Fruit fly (Drosophila melanogaster) whole organism, prepupa: Measurements from ENCODE around the gene CG31229.

ENCODE experiments used
- CG1621 ChIP-seq: fragments of 200-800 bp; sonication (Bioruptor generic); optimal IDR thresholded peaks from 3 replicates; lab custom pipeline; 2018; ENCODE audit warnings: missing biosample characterization, mild to moderate bottlenecking, missing genetic modification characterization
- CG34406 ChIP-seq: fragments of 200-800 bp; sonication (Bioruptor generic); optimal IDR thresholded peaks from 3 replicates; lab custom pipeline; 2016; ENCODE audit warnings: missing biosample characterization, missing genetic modification characterization
- CG6854 ChIP-seq: fragments of 200-800 bp; sonication (Bioruptor generic); optimal IDR thresholded peaks from 2 replicates; lab custom pipeline; 2017; ENCODE audit warnings: missing biosample characterization, mild to moderate bottlenecking, missing genetic modification characterization
- CG9139 ChIP-seq: fragments of 200-800 bp; sonication (Bioruptor generic); optimal IDR thresholded peaks from 3 replicates; lab custom pipeline; 2017; ENCODE audit warnings: missing biosample characterization, mild to moderate bottlenecking, missing genetic modification characterization
- OdsH ChIP-seq: fragments of 200-800 bp; sonication (Bioruptor generic); optimal IDR thresholded peaks from 3 replicates; lab custom pipeline; 2016; ENCODE audit warnings: missing biosample characterization, missing genetic modification characterization
- dsx ChIP-seq: fragments of 200-800 bp; optimal IDR thresholded peaks from 3 replicates; lab custom pipeline; 2019; ENCODE audit warnings: missing biosample characterization, mild to moderate bottlenecking, missing genetic modification characterization, moderate library complexity; ENCODE audit not compliant: poor library complexity, severe bottlenecking

DNA sequence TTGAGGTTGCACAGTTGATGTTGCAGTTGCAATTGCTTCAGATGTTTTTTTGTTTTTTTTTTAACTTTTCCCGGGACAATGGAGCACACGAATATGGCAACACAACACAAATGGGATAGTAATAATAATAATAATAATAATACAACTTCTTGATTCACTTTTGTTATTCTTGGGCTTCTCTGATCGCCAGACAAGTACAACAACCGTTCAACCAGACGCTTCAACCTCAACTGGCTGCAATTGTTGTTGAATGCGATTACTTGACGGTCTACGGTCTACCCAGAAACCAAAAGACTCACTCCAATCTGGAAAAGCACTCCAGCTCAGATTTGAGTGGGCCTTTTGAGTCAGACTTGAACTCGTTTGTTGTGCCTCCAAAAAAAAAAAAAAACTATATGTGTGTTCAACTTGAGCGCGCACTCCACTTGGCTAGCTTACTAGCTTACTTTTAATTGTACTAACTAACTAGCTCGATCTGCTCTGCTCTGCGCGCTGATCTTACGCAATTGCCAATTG lies 26.4 kb upstream of the CG31229 start, which contains the start of gene CG14301:
- no peak for TF ChIP-seq CG34406 (GFP tag; lab: Kevin White, UChicago)
- TF ChIP-seq OdsH = no peak
- no peak for TF ChIP-seq CG1621 (tag; lab: Kevin White, UChicago)
- TF ChIP-seq dsx (GFP tag; lab: Kevin White, UChicago) = no peak
- TF ChIP-seq CG6854 (GFP tag; lab: Kevin White, UChicago) = no peak
- TF ChIP-seq CG9139 = no peak
